Worm (Caenorhabditis elegans) whole organism, young adult: Measurements from ENCODE around the gene gst-7.

Source experiments
- ceh-91 ChIP-seq: fragments of 200-800 bp; sonication (Bioruptor generic); IDR thresholded peaks from 2 replicates; pipeline ENCODE4 v1.3.6; 2022; ENCODE audit warnings: missing genetic modification reagents, missing genetic modification characterization, missing compliant biosample characterization
- sea-2 ChIP-seq: fragments of 200-800 bp; sonication (Bioruptor generic); IDR thresholded peaks from 2 replicates; pipeline ENCODE4 v1.3.6; 2022; ENCODE audit warnings: missing genetic modification characterization, missing compliant biosample characterization

DNA sequence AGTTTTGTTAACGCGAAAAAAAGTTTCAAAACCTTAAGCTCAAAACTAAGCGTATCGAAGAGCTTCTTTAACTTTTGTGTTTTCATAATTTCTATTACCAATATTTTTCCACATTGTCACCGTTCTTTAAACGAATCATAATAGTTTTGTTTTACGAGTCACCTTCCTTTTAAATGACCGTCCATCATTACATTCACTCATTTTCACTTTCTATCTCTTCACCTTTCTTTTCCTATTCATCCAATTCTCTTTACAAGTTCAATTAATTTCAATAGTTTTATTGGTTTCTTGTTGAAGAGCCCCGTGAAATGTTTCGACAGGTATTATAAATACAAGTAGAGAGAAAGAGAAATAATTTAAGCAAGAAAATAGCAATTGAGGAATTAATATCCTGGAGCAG, 10.0 kb upstream of the gst-7 start:
- TF ChIP-seq sea-2 (GFP tag; lab: Robert Waterston, UW) (no peak), ceh-91 (GFP tag; lab: Robert Waterston, UW) (no peak)
